Worm (Caenorhabditis elegans): ENCODE results near the gene hizr-1.
A peak's percentile ranks its signal among the peaks of the same experiment; 100 is the strongest.

Gene hizr-1

DNA sequence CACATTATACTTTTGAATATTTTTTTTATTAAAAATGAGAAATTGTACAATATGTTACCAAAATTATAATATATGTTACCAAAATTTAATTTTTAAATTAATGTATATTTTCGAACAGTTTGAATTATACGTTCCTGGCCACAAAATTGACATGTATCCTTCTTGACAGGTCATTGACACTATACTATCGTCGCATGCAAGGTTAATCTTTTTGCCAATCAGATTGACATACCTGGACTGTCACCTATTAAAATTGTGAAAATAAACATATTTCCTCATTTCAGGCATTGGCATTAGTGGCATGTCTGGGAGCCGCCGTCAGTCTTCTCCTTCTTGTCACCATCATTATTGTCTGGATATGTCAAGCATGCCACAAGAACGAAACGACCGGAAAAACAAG is 52.0 kb downstream of the hizr-1 start:
- TF ChIP-seq ceh-43 (GFP tag; optimal IDR thresholded peaks at IDR 0.05) (no peak), unc-62 (GFP tag; optimal IDR thresholded peaks at IDR 0.05) (peak; percentile 29), nhr-2 (tag; optimal IDR thresholded peaks at IDR 0.05) (peak; percentile 68)

Measured in whole organism, mixed stage, embryonic.